Worm (Caenorhabditis elegans) whole organism, young adult: ENCODE results near the gene srx-93.

Experiments used
- B0019.2 ChIP-seq: fragments of 200-800 bp; sonication (Bioruptor generic); conservative IDR thresholded peaks from 2 replicates; pipeline ENCODE4 v1.3.6; 2022; ENCODE audit warnings: missing genetic modification reagents, missing genetic modification characterization, missing compliant biosample characterization
- B0035.1 ChIP-seq: sonication (generic microtip); optimal IDR thresholded peaks from 2 replicates; lab custom pipeline; 2016; ENCODE audit warnings: missing genetic modification characterization, mild to moderate bottlenecking, missing compliant biosample characterization, missing genotype, missing genetic modification reagents
- C06A6.2 ChIP-seq: fragments of 200-800 bp; sonication (Bioruptor generic); conservative IDR thresholded peaks from 2 replicates; pipeline ENCODE4 v1.3.6; 2022; ENCODE audit warnings: missing genetic modification characterization, missing compliant biosample characterization
- F33H1.4 ChIP-seq: fragments of 200-800 bp; sonication (Bioruptor generic); IDR thresholded peaks from 2 replicates; pipeline ENCODE4 v1.3.6; 2022; ENCODE audit warnings: missing genetic modification reagents, missing genetic modification characterization, missing compliant biosample characterization
- F37B4.10 ChIP-seq: fragments of 200-800 bp; sonication (Bioruptor generic); IDR thresholded peaks from 2 replicates; pipeline ENCODE4 v1.3.6; 2022; ENCODE audit warnings: missing genetic modification characterization, missing compliant biosample characterization
- Y56A3A.18 ChIP-seq: fragments of 200-800 bp; sonication (Bioruptor generic); IDR thresholded peaks from 2 replicates; pipeline ENCODE4 v1.3.6; 2022; ENCODE audit warnings: missing genetic modification reagents, missing genetic modification characterization, missing compliant biosample characterization
- Y67H2A.10 ChIP-seq: fragments of 200-800 bp; sonication (Bioruptor generic); conservative IDR thresholded peaks from 2 replicates; pipeline ENCODE4 v1.3.6; 2022; ENCODE audit warnings: missing genetic modification reagents, missing genetic modification characterization, missing compliant biosample characterization
- Y95B8A.8 ChIP-seq: fragments of 200-800 bp; sonication (Bioruptor generic); IDR thresholded peaks from 2 replicates; pipeline ENCODE4 v1.3.6; 2022; ENCODE audit warnings: missing genetic modification reagents, missing genetic modification characterization, missing compliant biosample characterization
- aptf-2 ChIP-seq: fragments of 200-800 bp; sonication (Bioruptor generic); conservative IDR thresholded peaks from 2 replicates; pipeline ENCODE4 v1.3.6; 2022; ENCODE audit warnings: missing genetic modification reagents, missing genetic modification characterization, missing compliant biosample characterization
- atf-7 ChIP-seq: sonication (generic microtip); optimal IDR thresholded peaks from 2 replicates; lab custom pipeline; 2017; ENCODE audit warnings: mild to moderate bottlenecking, missing genetic modification characterization, missing compliant biosample characterization
- ccch-3 ChIP-seq: fragments of 200-800 bp; sonication (Bioruptor generic); optimal IDR thresholded peaks from 2 replicates; lab custom pipeline; 2018; ENCODE audit warnings: mild to moderate bottlenecking, missing genetic modification characterization, missing compliant biosample characterization
- cebp-2 ChIP-seq: fragments of 200-800 bp; sonication (Bioruptor generic); IDR thresholded peaks from 2 replicates; pipeline ENCODE4 v1.3.6; 2022; ENCODE audit warnings: missing genetic modification characterization, missing compliant biosample characterization
- ceh-100 ChIP-seq: fragments of 200-800 bp; sonication (Bioruptor generic); IDR thresholded peaks from 2 replicates; pipeline ENCODE4 v1.3.6; 2022; ENCODE audit warnings: missing genetic modification reagents, missing genetic modification characterization, missing compliant biosample characterization
- ceh-27 ChIP-seq: fragments of 200-800 bp; sonication (Bioruptor generic); optimal IDR thresholded peaks from 2 replicates; lab custom pipeline; 2018; ENCODE audit warnings: mild to moderate bottlenecking, missing genetic modification characterization, moderate library complexity, missing compliant biosample characterization
- dox-1 ChIP-seq: fragments of 200-800 bp; sonication (Bioruptor generic); IDR thresholded peaks from 2 replicates; pipeline ENCODE4 v1.3.6; 2022; ENCODE audit warnings: missing genetic modification reagents, missing genetic modification characterization, missing compliant biosample characterization
- dpff-1 ChIP-seq: sonication (generic microtip); optimal IDR thresholded peaks from 2 replicates; lab custom pipeline; 2017; ENCODE audit warnings: mild to moderate bottlenecking, missing genetic modification characterization, missing compliant biosample characterization
- efl-1 ChIP-seq: fragments of 150-350 bp; optimal IDR thresholded peaks from 2 replicates; lab custom pipeline; 2014; ENCODE audit warnings: missing biosample characterization, missing genetic modification reagents, missing genetic modification characterization
- egl-44 ChIP-seq: fragments of 200-800 bp; sonication (Bioruptor generic); IDR thresholded peaks from 2 replicates; pipeline ENCODE4 v1.3.6; 2022; ENCODE audit warnings: missing genetic modification reagents, missing genetic modification characterization, missing compliant biosample characterization
- gei-17 ChIP-seq: fragments of 200-800 bp; sonication (Bioruptor generic); optimal IDR thresholded peaks from 2 replicates; lab custom pipeline; 2018; ENCODE audit warnings: mild to moderate bottlenecking, missing genetic modification characterization, missing compliant biosample characterization
- him-1 ChIP-seq: sonication (generic microtip); optimal IDR thresholded peaks from 2 replicates; lab custom pipeline; 2016; ENCODE audit warnings: missing genotype, missing genetic modification reagents, missing genetic modification characterization, missing compliant biosample characterization
- hlh-12 ChIP-seq: sonication (generic microtip); optimal IDR thresholded peaks from 2 replicates; lab custom pipeline; 2016; ENCODE audit warnings: missing genetic modification characterization, missing compliant biosample characterization
- hlh-26 ChIP-seq: fragments of 200-800 bp; sonication (Bioruptor generic); conservative IDR thresholded peaks from 2 replicates; pipeline ENCODE4 v1.3.6; 2022; ENCODE audit warnings: missing genetic modification reagents, missing genetic modification characterization, missing compliant biosample characterization
- hmg-1.2 ChIP-seq: fragments of 200-800 bp; sonication (Bioruptor generic); IDR thresholded peaks from 2 replicates; pipeline ENCODE4 v1.3.6; 2022; ENCODE audit warnings: missing genetic modification reagents, missing genetic modification characterization, missing compliant biosample characterization
- let-607 ChIP-seq, 2 experiments: fragments of 200-800 bp in 1 of 2; sonication (Bioruptor generic) in 1 of 2; sonication (generic microtip) in 1 of 2; optimal IDR thresholded peaks; 2 replicates each; lab custom pipeline; 2016 to 2018; ENCODE audit warnings: mild to moderate bottlenecking in 2 of 2, missing compliant biosample characterization in 2 of 2, missing genetic modification characterization in 2 of 2, moderate library complexity in 2 of 2, missing genotype in 1 of 2
- lin-35 ChIP-seq, 3 experiments: fragments of 150-350 bp in 2 of 3; sonication (generic microtip) in 1 of 3; optimal IDR thresholded peaks; 2 replicates each; lab custom pipeline; 2014 to 2018; ENCODE audit warnings: missing biosample characterization in 3 of 3, missing genetic modification characterization in 3 of 3, missing genetic modification reagents in 3 of 3
- madf-8 ChIP-seq: fragments of 200-800 bp; sonication (Bioruptor generic); conservative IDR thresholded peaks from 2 replicates; pipeline ENCODE4 v1.3.6; 2022; ENCODE audit warnings: missing genetic modification reagents, missing genetic modification characterization, missing compliant biosample characterization
- mel-28 ChIP-seq: sonication (generic microtip); optimal IDR thresholded peaks from 2 replicates; lab custom pipeline; 2016; ENCODE audit warnings: borderline replicate concordance, mild to moderate bottlenecking, missing genetic modification characterization, missing compliant biosample characterization
- mes-4 ChIP-seq: sonication (generic microtip); optimal IDR thresholded peaks from 2 replicates; lab custom pipeline; 2016; ENCODE audit warnings: missing genotype, missing genetic modification characterization, missing compliant biosample characterization
- nfya-2 ChIP-seq: fragments of 200-800 bp; sonication (Bioruptor generic); IDR thresholded peaks from 2 replicates; pipeline ENCODE4 v1.3.6; 2022; ENCODE audit warnings: missing genetic modification reagents, missing genetic modification characterization, missing compliant biosample characterization
- nfyb-1 ChIP-seq: fragments of 200-800 bp; sonication (Bioruptor generic); IDR thresholded peaks from 2 replicates; pipeline ENCODE4 v1.3.6; 2022; ENCODE audit warnings: missing genetic modification reagents, missing genetic modification characterization, missing compliant biosample characterization
- nhr-120 ChIP-seq: fragments of 200-800 bp; sonication (Bioruptor generic); IDR thresholded peaks from 2 replicates; pipeline ENCODE4 v1.3.6; 2022; ENCODE audit warnings: missing genetic modification characterization, missing compliant biosample characterization
- nhr-80 ChIP-seq: sonication (generic microtip); optimal IDR thresholded peaks from 2 replicates; lab custom pipeline; 2016; ENCODE audit warnings: missing genetic modification characterization, missing compliant biosample characterization
- pbrm-1 ChIP-seq: fragments of 200-800 bp; sonication (Bioruptor generic); IDR thresholded peaks from 2 replicates; pipeline ENCODE4 v1.3.6; 2022; ENCODE audit warnings: missing genetic modification reagents, missing genetic modification characterization, missing compliant biosample characterization
- rcor-1 ChIP-seq: fragments of 200-800 bp; sonication (Bioruptor generic); IDR thresholded peaks from 2 replicates; pipeline ENCODE4 v1.3.6; 2022; ENCODE audit warnings: missing genetic modification reagents, missing genetic modification characterization, missing compliant biosample characterization
- repo-1 ChIP-seq: sonication (generic microtip); optimal IDR thresholded peaks from 2 replicates; lab custom pipeline; 2017; ENCODE audit warnings: mild to moderate bottlenecking, missing genetic modification characterization, missing compliant biosample characterization
- rpc-1 ChIP-seq, 2 experiments: fragments of 150-350 bp in 1 of 2; sonication (generic microtip) in 1 of 2; optimal IDR thresholded peaks; 2 replicates each; lab custom pipeline; 2014 to 2018; ENCODE audit warnings: missing biosample characterization in 1 of 2, missing genetic modification characterization in 1 of 2, missing genetic modification reagents in 1 of 2, missing genotype in 1 of 2
- sdz-38 ChIP-seq: sonication (generic microtip); optimal IDR thresholded peaks from 2 replicates; lab custom pipeline; 2016; ENCODE audit warnings: missing genotype, missing genetic modification characterization, missing compliant biosample characterization
- sea-2 ChIP-seq: fragments of 200-800 bp; sonication (Bioruptor generic); IDR thresholded peaks from 2 replicates; pipeline ENCODE4 v1.3.6; 2022; ENCODE audit warnings: missing genetic modification characterization, missing compliant biosample characterization
- snpc-4 ChIP-seq, 5 experiments: fragments of 150-350 bp in 1 of 5; sonication (generic microtip) in 4 of 5; optimal IDR thresholded peaks; 2 replicates each; lab custom pipeline; 2014 to 2018; ENCODE audit warnings: missing genetic modification characterization in 5 of 5, missing biosample characterization in 3 of 5, antibody characterized with exemption in 2 of 5, mild to moderate bottlenecking in 2 of 5, missing compliant biosample characterization in 2 of 5, missing genotype in 2 of 5, moderate library complexity in 2 of 5, missing genetic modification reagents in 1 of 5
- somi-1 ChIP-seq: fragments of 200-800 bp; sonication (Bioruptor generic); optimal IDR thresholded peaks from 2 replicates; lab custom pipeline; 2018; ENCODE audit warnings: mild to moderate bottlenecking, missing genetic modification characterization, missing compliant biosample characterization
- sptf-2 ChIP-seq: fragments of 200-800 bp; sonication (Bioruptor generic); optimal IDR thresholded peaks from 2 replicates; lab custom pipeline; 2018; ENCODE audit warnings: mild to moderate bottlenecking, missing genetic modification characterization, missing compliant biosample characterization
- unc-130 ChIP-seq: sonication (generic microtip); optimal IDR thresholded peaks from 2 replicates; lab custom pipeline; 2016; ENCODE audit warnings: missing genetic modification reagents, missing genetic modification characterization, missing compliant biosample characterization
- xnd-1 ChIP-seq: sonication (generic microtip); optimal IDR thresholded peaks from 2 replicates; lab custom pipeline; 2016; ENCODE audit warnings: missing genotype, missing genetic modification reagents, missing genetic modification characterization, missing compliant biosample characterization
- zim-3 ChIP-seq: sonication (generic microtip); optimal IDR thresholded peaks from 2 replicates; lab custom pipeline; 2017; ENCODE audit warnings: mild to moderate bottlenecking, missing genetic modification characterization, moderate library complexity, missing compliant biosample characterization
- ztf-22 ChIP-seq: fragments of 200-800 bp; sonication (Bioruptor generic); optimal IDR thresholded peaks from 2 replicates; lab custom pipeline; 2018; ENCODE audit warnings: mild to moderate bottlenecking, missing genetic modification characterization, moderate library complexity, missing compliant biosample characterization
- ztf-26 ChIP-seq: sonication (generic microtip); optimal IDR thresholded peaks from 2 replicates; lab custom pipeline; 2017; ENCODE audit warnings: missing genetic modification characterization, missing compliant biosample characterization

srx-93 gene

ce11 chrV:3633041-3633440 is 12.5 kb upstream of the srx-93 start, which contains the start of gene F59B1.2:
Gene F59B1.2, plus strand, starts transcription at chrV:3633341.
- TF ChIP-seq madf-8 (GFP tag; lab: Robert Waterston, UW) (no peak), hlh-26 (GFP tag; lab: Robert Waterston, UW) (no peak), hlh-12 (tag; lab: Kevin White, UChicago) (no peak), nfya-2 (no peak), him-1 (no peak), snpc-4 (GFP tag; optimal IDR thresholded peaks at IDR 0.05; lab: Kevin White, UChicago) (no peak), snpc-4 (tag; optimal IDR thresholded peaks at IDR 0.05; lab: Kevin White, UChicago) (peak in 1 of 4 experiments; percentile 6), Y56A3A.18 (GFP tag; lab: Robert Waterston, UW) (no peak)

- peak in 1 of 2 experiments; percentile 19 for TF ChIP-seq let-607 (tag; optimal IDR thresholded peaks at IDR 0.05; lab: Kevin White, UChicago)
- TF ChIP-seq sptf-2, result no peak
- TF ChIP-seq ccch-3 (GFP tag; lab: Kevin White, UChicago), result no peak
- TF ChIP-seq cebp-2, result no peak
- TF ChIP-seq nhr-80 (tag; lab: Kevin White, UChicago), result peak; percentile 77
- no peak for TF ChIP-seq nfyb-1
- TF ChIP-seq rpc-1 (optimal IDR thresholded peaks at IDR 0.05; lab: Kevin White, UChicago), result no peak
- TF ChIP-seq rpc-1 (tag; optimal IDR thresholded peaks at IDR 0.05; lab: Kevin White, UChicago), result no peak
- TF ChIP-seq sea-2 (GFP tag; lab: Robert Waterston, UW), result no peak
- no peak for TF ChIP-seq F33H1.4
- no peak for TF ChIP-seq dox-1 (GFP tag; lab: Robert Waterston, UW)
- TF ChIP-seq C06A6.2 (GFP tag; lab: Robert Waterston, UW), result no peak
- no peak for TF ChIP-seq zim-3 (tag; lab: Kevin White, UChicago)
- TF ChIP-seq gei-17 (GFP tag; lab: Kevin White, UChicago), result no peak
- TF ChIP-seq somi-1 (GFP tag; lab: Kevin White, UChicago), result no peak
- no peak for TF ChIP-seq hmg-1.2 (GFP tag; lab: Robert Waterston, UW)
- peak; percentile 45; the same call in 1 of the 2 replicates for TF ChIP-seq egl-44 (GFP tag; lab: Robert Waterston, UW)
- TF ChIP-seq Y67H2A.10 (GFP tag; lab: Robert Waterston, UW), result no peak
- peak; percentile 56 for TF ChIP-seq atf-7 (tag; lab: Kevin White, UChicago)
- TF ChIP-seq dpff-1 (tag; lab: Kevin White, UChicago), result no peak
- no peak for TF ChIP-seq F37B4.10 (GFP tag; lab: Robert Waterston, UW)
- TF ChIP-seq unc-130, result no peak
- no peak for TF ChIP-seq aptf-2
- no peak for TF ChIP-seq Y95B8A.8
- peak; percentile 36 for TF ChIP-seq ztf-22 (GFP tag; lab: Kevin White, UChicago)
- TF ChIP-seq ceh-27 (GFP tag; lab: Kevin White, UChicago), result no peak
- TF ChIP-seq rcor-1 (GFP tag; lab: Robert Waterston, UW), result no peak
- TF ChIP-seq ztf-26 (tag; lab: Kevin White, UChicago), result no peak
These were observed 11.9 kb upstream of the srx-93 start for ce11 chrV:3632249-3633030.

- TF ChIP-seq unc-130, result no peak
- TF ChIP-seq pbrm-1, result no peak
- no peak for TF ChIP-seq ceh-100 (GFP tag; lab: Robert Waterston, UW)
- no peak for TF ChIP-seq Y56A3A.18 (GFP tag; lab: Robert Waterston, UW)
- no peak for TF ChIP-seq nhr-120 (GFP tag; lab: Robert Waterston, UW)
- no peak for TF ChIP-seq lin-35 (GFP tag; optimal IDR thresholded peaks at IDR 0.05; lab: Kevin White, UChicago)
- TF ChIP-seq repo-1 (tag; lab: Kevin White, UChicago), result no peak
- no peak for TF ChIP-seq efl-1 (GFP tag; lab: Kevin White, UChicago)
- TF ChIP-seq B0019.2 (GFP tag; lab: Robert Waterston, UW), result no peak
- TF ChIP-seq mes-4, result no peak
- TF ChIP-seq mel-28, result no peak
- no peak for TF ChIP-seq him-1
- no peak for TF ChIP-seq sdz-38
- no peak for TF ChIP-seq B0035.1 (tag; lab: Kevin White, UChicago)
- TF ChIP-seq xnd-1, result no peak
- no peak for TF ChIP-seq ccch-3 (GFP tag; lab: Kevin White, UChicago)
These were observed 11.1 kb upstream of the srx-93 start, which contains the start of gene F59B1.6 for ce11 chrV:3631591-3631990. Gene F59B1.6, minus strand, starts transcription at chrV:3631691.
